Worm (Caenorhabditis elegans) whole organism, L4 larva: Measurements from ENCODE around the gene F22E5.23.

Experiments
- D1046.2 ChIP-seq: fragments of 200-800 bp; sonication (Bioruptor generic); IDR thresholded peaks from 2 replicates; pipeline ENCODE4 v1.3.6; 2022; ENCODE audit warnings: missing genetic modification characterization, missing compliant biosample characterization
- F26F4.8 ChIP-seq: fragments of 200-800 bp; sonication (Bioruptor generic); conservative IDR thresholded peaks from 2 replicates; pipeline ENCODE4 v1.3.6; 2022; ENCODE audit warnings: missing genetic modification characterization, missing compliant biosample characterization
- F49E8.2 ChIP-seq: sonication (generic microtip); optimal IDR thresholded peaks from 2 replicates; lab custom pipeline; 2016; ENCODE audit warnings: missing compliant biosample characterization, mild to moderate bottlenecking, missing genetic modification characterization, borderline replicate concordance
- R02D3.7 ChIP-seq: fragments of 150-350 bp; sonication (generic microtip); optimal IDR thresholded peaks from 3 replicates; lab custom pipeline; 2014; ENCODE audit warnings: missing biosample characterization, missing genetic modification characterization
- T26A8.4 ChIP-seq: fragments of 200-800 bp; sonication (Bioruptor generic); IDR thresholded peaks from 2 replicates; pipeline ENCODE4 v1.3.6; 2022; ENCODE audit warnings: missing genetic modification characterization, missing compliant biosample characterization
- Y5F2A.4 ChIP-seq: fragments of 200-800 bp; sonication (Bioruptor generic); optimal IDR thresholded peaks from 2 replicates; lab custom pipeline; 2018; ENCODE audit warnings: mild to moderate bottlenecking, missing genetic modification characterization, missing compliant biosample characterization
- ZK546.5 ChIP-seq, 2 experiments: sonication (generic microtip); optimal IDR thresholded peaks; 2 replicates each; lab custom pipeline; 2017; ENCODE audit warnings: missing biosample characterization in 2 of 2, missing genetic modification characterization in 2 of 2
- aha-1 ChIP-seq: fragments of 150-350 bp; peaks from one replicate; lab custom pipeline; 2014; ENCODE audit warnings: missing biosample characterization, missing genetic modification characterization
- aly-2 ChIP-seq: sonication (generic microtip); optimal IDR thresholded peaks from 2 replicates; lab custom pipeline; 2018; ENCODE audit warnings: missing biosample characterization, missing genetic modification characterization
- attf-4 ChIP-seq: sonication (generic microtip); optimal IDR thresholded peaks from 3 replicates; lab custom pipeline; 2017; ENCODE audit warnings: missing biosample characterization, missing genetic modification characterization
- ceh-28 ChIP-seq: fragments of 150-350 bp; optimal IDR thresholded peaks from 2 replicates; lab custom pipeline; 2014; ENCODE audit warnings: missing biosample characterization, missing genetic modification reagents, missing genetic modification characterization
- ceh-44 ChIP-seq: fragments of 200-800 bp; sonication (Bioruptor generic); IDR thresholded peaks from 2 replicates; pipeline ENCODE4 v1.3.6; 2022; ENCODE audit warnings: missing genetic modification reagents, missing genetic modification characterization, missing compliant biosample characterization
- cey-2 ChIP-seq: sonication (generic microtip); optimal IDR thresholded peaks from 3 replicates; lab custom pipeline; 2017; ENCODE audit warnings: missing genetic modification characterization, mild to moderate bottlenecking, missing compliant biosample characterization, antibody characterized with exemption, borderline replicate concordance; ENCODE audit not compliant: insufficient read depth
- daf-12 ChIP-seq: fragments of 150-350 bp; optimal IDR thresholded peaks from 2 replicates; lab custom pipeline; 2014; ENCODE audit warnings: missing biosample characterization, missing genetic modification reagents, missing genetic modification characterization
- daf-19 ChIP-seq: fragments of 200-800 bp; sonication (Bioruptor generic); conservative IDR thresholded peaks from 2 replicates; pipeline ENCODE4 v1.3.6; 2022; ENCODE audit warnings: missing genetic modification characterization, missing compliant biosample characterization
- daf-8 ChIP-seq: fragments of 200-800 bp; sonication (Bioruptor generic); IDR thresholded peaks from 2 replicates; pipeline ENCODE4 v1.3.6; 2022; ENCODE audit warnings: missing genetic modification characterization, missing compliant biosample characterization
- dmd-6 ChIP-seq: fragments of 200-800 bp; sonication (Bioruptor generic); IDR thresholded peaks from 2 replicates; pipeline ENCODE4 v1.3.6; 2022; ENCODE audit warnings: missing genetic modification reagents, missing genetic modification characterization, missing compliant biosample characterization
- egl-43 ChIP-seq: fragments of 200-800 bp; sonication (Bioruptor generic); IDR thresholded peaks from 2 replicates; pipeline ENCODE4 v1.3.6; 2022; ENCODE audit warnings: missing genetic modification reagents, missing genetic modification characterization, missing compliant biosample characterization
- gei-8 ChIP-seq: fragments of 200-800 bp; sonication (Bioruptor generic); optimal IDR thresholded peaks from 2 replicates; lab custom pipeline; 2018; ENCODE audit warnings: mild to moderate bottlenecking, missing genetic modification characterization, missing compliant biosample characterization
- hlh-30 ChIP-seq: sonication (generic microtip); optimal IDR thresholded peaks from 2 replicates; lab custom pipeline; 2017; ENCODE audit warnings: antibody characterized with exemption, mild to moderate bottlenecking, missing genetic modification characterization, missing compliant biosample characterization; ENCODE audit not compliant: insufficient read depth
- hmg-1.1 ChIP-seq: fragments of 200-800 bp; sonication (Bioruptor generic); IDR thresholded peaks from 2 replicates; pipeline ENCODE4 v1.3.6; 2022; ENCODE audit warnings: missing genetic modification reagents, missing genetic modification characterization, missing compliant biosample characterization
- lin-29 ChIP-seq: fragments of 200-800 bp; sonication (Bioruptor generic); IDR thresholded peaks from 2 replicates; pipeline ENCODE4 v1.3.6; 2022; ENCODE audit warnings: missing genetic modification reagents, missing genetic modification characterization, missing compliant biosample characterization
- lin-39 ChIP-seq: fragments of 150-350 bp; optimal IDR thresholded peaks from 2 replicates; lab custom pipeline; 2014; ENCODE audit warnings: missing biosample characterization, missing genetic modification reagents, missing genetic modification characterization
- lir-3 ChIP-seq: sonication (generic microtip); optimal IDR thresholded peaks from 2 replicates; lab custom pipeline; 2016; ENCODE audit warnings: mild to moderate bottlenecking, missing genetic modification characterization, missing compliant biosample characterization
- lsy-2 ChIP-seq, 2 experiments: fragments of 150-350 bp in 1 of 2; sonication (generic microtip) in 1 of 2; optimal IDR thresholded peaks; 2 replicates each; lab custom pipeline; 2014 to 2017; ENCODE audit warnings: missing biosample characterization in 2 of 2, missing genetic modification characterization in 2 of 2
- mdl-1 ChIP-seq, 2 experiments: fragments of 150-350 bp in 1 of 2; sonication (generic microtip) in 1 of 2; optimal IDR thresholded peaks; 2 replicates each; lab custom pipeline; 2014 to 2017; ENCODE audit warnings: missing biosample characterization in 2 of 2, missing genetic modification characterization in 2 of 2
- mep-1 ChIP-seq: fragments of 150-350 bp; sonication (generic microtip); optimal IDR thresholded peaks from 3 replicates; lab custom pipeline; 2014; ENCODE audit warnings: missing biosample characterization, missing genetic modification characterization
- mes-2 ChIP-seq: sonication (generic microtip); optimal IDR thresholded peaks from 2 replicates; lab custom pipeline; 2016; ENCODE audit warnings: missing genotype, mild to moderate bottlenecking, missing genetic modification characterization, missing compliant biosample characterization; ENCODE audit not compliant: poor library complexity, severe bottlenecking
- nhr-10 ChIP-seq: fragments of 150-350 bp; optimal IDR thresholded peaks from 2 replicates; lab custom pipeline; 2014; ENCODE audit warnings: missing biosample characterization, missing genetic modification characterization
- nhr-11 ChIP-seq: fragments of 150-350 bp; optimal IDR thresholded peaks from 2 replicates; lab custom pipeline; 2014; ENCODE audit warnings: missing biosample characterization, missing genetic modification characterization
- nhr-48 ChIP-seq: sonication (generic microtip); optimal IDR thresholded peaks from 2 replicates; lab custom pipeline; 2016; ENCODE audit warnings: mild to moderate bottlenecking, missing genetic modification characterization, missing compliant biosample characterization
- nhr-6 ChIP-seq: fragments of 150-350 bp; optimal IDR thresholded peaks from 2 replicates; lab custom pipeline; 2014; ENCODE audit warnings: missing biosample characterization, missing genetic modification characterization
- nhr-76 ChIP-seq: fragments of 150-350 bp; optimal IDR thresholded peaks from 2 replicates; lab custom pipeline; 2014; ENCODE audit warnings: missing biosample characterization, missing genetic modification characterization
- set-16 ChIP-seq: fragments of 200-800 bp; sonication (Bioruptor generic); IDR thresholded peaks from 2 replicates; pipeline ENCODE4 v1.3.6; 2022; ENCODE audit warnings: missing genetic modification reagents, missing genetic modification characterization, missing compliant biosample characterization
- tra-1 ChIP-seq: fragments of 200-800 bp; sonication (Bioruptor generic); IDR thresholded peaks from 2 replicates; pipeline ENCODE4 v1.3.6; 2022; ENCODE audit warnings: missing genetic modification reagents, missing genetic modification characterization, missing compliant biosample characterization
- vab-7 ChIP-seq: fragments of 200-800 bp; sonication (Bioruptor generic); IDR thresholded peaks from 2 replicates; pipeline ENCODE4 v1.3.6; 2022; ENCODE audit warnings: missing genetic modification reagents, missing genetic modification characterization, missing compliant biosample characterization

F22E5.23 gene

DNA sequence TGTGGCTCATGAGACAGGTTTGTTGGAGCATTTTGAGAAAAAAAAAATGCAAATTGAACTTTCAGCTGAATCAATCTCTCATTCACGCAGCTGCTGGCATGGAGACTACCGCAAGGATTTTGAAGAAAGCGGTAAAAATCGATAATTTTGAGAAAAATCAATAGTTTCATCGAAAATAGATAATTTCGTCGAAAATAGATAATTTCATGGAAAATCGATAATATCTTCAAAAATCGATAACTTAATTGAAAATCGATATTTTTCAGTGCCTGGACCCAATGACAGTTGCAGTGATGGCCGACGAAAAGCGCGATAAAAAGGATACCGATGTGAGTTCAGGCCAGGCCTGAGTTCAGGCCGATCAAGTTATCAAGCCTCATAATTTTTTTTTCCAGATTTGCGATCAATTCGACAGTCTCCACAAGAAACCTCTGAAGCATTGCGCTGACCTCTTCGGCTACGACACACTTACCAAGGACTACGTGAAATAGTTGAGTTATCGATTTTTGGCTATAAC, 18.1 kb upstream of the F22E5.23 start, which contains the start of gene D2062.4:
D2062.4 (plus strand) TSS at position 467 of the 517 bp plus-strand sequence.
- peak; percentile 61 for TF ChIP-seq ceh-28 (tag; lab: Kevin White, UChicago)

DNA sequence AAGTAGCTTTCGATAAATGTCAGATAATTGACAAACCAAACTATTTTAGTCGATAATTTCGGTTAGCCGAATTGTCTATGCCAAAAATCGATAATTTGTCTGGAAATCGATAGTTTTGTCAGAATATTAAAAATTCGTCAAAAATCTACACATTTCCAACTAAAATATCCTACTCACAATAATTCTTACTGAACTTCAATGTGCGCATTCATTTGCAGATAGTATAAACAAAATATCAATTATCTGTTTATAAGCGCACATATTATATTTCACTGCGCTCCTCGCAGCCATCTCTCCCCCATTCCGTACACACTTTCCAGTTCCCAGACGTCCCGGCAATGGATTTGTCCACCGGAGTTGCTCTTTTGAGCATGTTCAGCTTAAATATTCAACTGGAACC, 16.3 kb upstream of the F22E5.23 start, which contains the start of gene lgc-28:
lgc-28 (plus strand) TSS at position 301 of the 400 bp plus-strand sequence.
- TF ChIP-seq ceh-44 (GFP tag; lab: Robert Waterston, UW), result no peak
- TF ChIP-seq mep-1 (tag; lab: Kevin White, UChicago), result no peak
- TF ChIP-seq ZK546.5 (tag; optimal IDR thresholded peaks at IDR 0.05; lab: Kevin White, UChicago), result no peak

DNA sequence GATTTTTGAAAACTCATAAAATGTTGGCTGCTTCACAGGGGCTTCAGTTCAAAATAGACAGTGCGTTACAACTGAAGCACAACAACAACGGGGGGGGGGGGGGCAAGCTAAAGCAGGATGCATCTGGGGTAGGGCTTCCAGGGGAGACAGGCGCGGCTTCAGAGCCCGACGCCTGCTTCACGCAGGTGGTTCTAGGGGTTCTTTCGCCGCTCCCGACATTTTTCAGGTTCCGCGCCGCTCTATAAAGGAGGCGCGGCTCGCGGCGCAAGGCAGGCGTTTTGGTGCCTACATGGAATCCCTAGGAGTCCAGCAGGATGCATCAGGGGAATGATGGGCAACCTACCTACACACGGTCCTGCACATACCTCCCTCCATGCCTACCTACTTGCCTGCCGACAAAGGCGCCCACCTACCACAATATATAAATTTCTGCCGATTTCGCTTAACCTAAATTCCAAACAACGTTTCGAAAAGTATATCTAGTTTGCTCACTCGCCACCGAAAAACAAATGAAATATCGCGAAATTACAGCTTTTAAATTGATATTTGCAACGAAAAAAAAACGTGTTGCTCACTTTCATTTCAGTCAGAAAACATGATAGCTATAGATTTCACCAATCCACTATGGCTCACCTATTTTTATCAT, 13.8 kb upstream of the F22E5.23 start, which contains the start of gene sri-71:
sri-71 (plus strand) TSS at position 596 of the 646 bp plus-strand sequence.
- TF ChIP-seq aly-2 (tag; lab: Kevin White, UChicago), result no peak
- TF ChIP-seq dmd-6 (GFP tag; lab: Robert Waterston, UW), result no peak
- no peak for TF ChIP-seq tra-1
- TF ChIP-seq lsy-2 (tag; optimal IDR thresholded peaks at IDR 0.05; lab: Kevin White, UChicago), result no peak
- no peak for TF ChIP-seq daf-12
- no peak for TF ChIP-seq ZK546.5 (tag; optimal IDR thresholded peaks at IDR 0.05; lab: Kevin White, UChicago)
- TF ChIP-seq nhr-48 (tag; lab: Kevin White, UChicago), result no peak
- TF ChIP-seq attf-4 (tag; lab: Kevin White, UChicago), result no peak
- no peak for TF ChIP-seq mes-2 (tag; lab: Kevin White, UChicago)
- no peak for TF ChIP-seq cey-2 (tag; lab: Kevin White, UChicago)
- no peak for TF ChIP-seq lin-39 (tag; lab: Kevin White, UChicago)
- no peak for TF ChIP-seq T26A8.4 (GFP tag; lab: Robert Waterston, UW)
- TF ChIP-seq F49E8.2 (tag; lab: Kevin White, UChicago), result no peak
- TF ChIP-seq set-16 (GFP tag; lab: Robert Waterston, UW), result peak; percentile 93
- TF ChIP-seq gei-8, result no peak
- TF ChIP-seq hmg-1.1 (GFP tag; lab: Robert Waterston, UW), result no peak
- no peak for TF ChIP-seq Y5F2A.4 (GFP tag; lab: Kevin White, UChicago)
- peak; percentile 65; the same call in 1 of the 2 replicates for TF ChIP-seq egl-43 (GFP tag; lab: Robert Waterston, UW)
- TF ChIP-seq nhr-11 (tag; lab: Kevin White, UChicago), result no peak
- peak; percentile 10 for TF ChIP-seq aha-1 (tag; lab: Kevin White, UChicago)
- no peak for TF ChIP-seq vab-7
- TF ChIP-seq nhr-76 (tag; lab: Kevin White, UChicago), result no peak
- no peak for TF ChIP-seq R02D3.7 (tag; lab: Kevin White, UChicago)
- TF ChIP-seq nhr-10 (tag; lab: Kevin White, UChicago), result no peak
- no peak for TF ChIP-seq lir-3
- TF ChIP-seq daf-8 (GFP tag; lab: Robert Waterston, UW), result no peak

DNA sequence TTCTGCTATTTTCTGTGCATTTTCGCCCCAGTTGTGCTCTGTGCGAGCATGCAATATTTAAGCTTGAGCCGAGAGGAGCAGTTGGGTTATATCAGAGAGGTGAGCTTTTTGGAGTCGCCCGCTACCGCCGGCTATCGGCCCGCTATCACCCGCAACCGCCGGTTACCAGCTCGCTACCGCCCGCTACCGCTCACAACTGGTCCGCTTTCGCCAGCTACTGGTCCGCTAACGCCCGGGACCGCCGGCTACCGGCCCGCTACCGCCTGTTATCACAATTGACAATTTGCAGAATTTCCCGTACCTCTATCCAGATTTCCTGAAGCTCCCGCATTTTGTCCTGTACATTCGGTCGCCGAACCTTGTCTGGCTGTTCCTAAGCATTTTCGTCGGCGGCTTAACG, 12.7 kb upstream of the F22E5.23 start:
- no peak for TF ChIP-seq mdl-1 (tag; optimal IDR thresholded peaks at IDR 0.05; lab: Kevin White, UChicago)
- peak; percentile 67; the same call in 1 of the 2 replicates for TF ChIP-seq egl-43 (GFP tag; lab: Robert Waterston, UW)
- TF ChIP-seq set-16 (GFP tag; lab: Robert Waterston, UW), result peak; percentile 91
- TF ChIP-seq F26F4.8 (GFP tag; lab: Robert Waterston, UW), result 0 out of 2 replicates have a peak, but pooled peaks have one; percentile 26

DNA sequence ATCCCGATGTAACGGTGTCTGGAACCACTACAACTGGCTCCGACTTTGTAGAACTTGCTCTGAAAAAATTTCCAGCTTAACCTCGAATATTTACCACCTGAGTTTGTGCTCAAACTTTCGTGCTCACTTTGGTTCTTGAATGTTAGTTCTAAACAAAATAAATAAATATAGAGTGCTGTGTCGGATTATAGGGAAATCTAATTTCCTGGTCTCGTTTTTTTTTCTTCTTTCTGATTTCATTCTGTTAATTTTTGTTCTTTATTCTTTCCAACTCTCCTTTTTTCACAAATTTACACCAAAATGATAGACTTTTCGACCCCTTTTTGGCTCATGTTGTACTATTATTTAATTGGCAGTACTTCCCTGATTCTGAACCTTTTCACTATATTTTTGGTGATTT, 11.8 kb upstream of the F22E5.23 start, which contains the start of gene sri-37:
sri-37 (plus strand) TSS at position 301 of the 400 bp plus-strand sequence.
- TF ChIP-seq nhr-6 (tag; lab: Kevin White, UChicago) (no peak), D1046.2 (GFP tag; lab: Robert Waterston, UW) (no peak), R02D3.7 (tag; lab: Kevin White, UChicago) (no peak), lin-29 (GFP tag; lab: Robert Waterston, UW) (no peak), hlh-30 (tag; lab: Kevin White, UChicago) (no peak), lir-3 (no peak), Y5F2A.4 (GFP tag; lab: Kevin White, UChicago) (no peak), daf-19 (no peak)
